In genomic region chrV:17251364-17251961, ce11 we compare ENCODE assay signal across 3 worm cellular contexts.
TF ChIP-seq lines count a peak whose summit lies in the region.

TSS of gene Y61B8A.6 (plus strand) at chrV:17251911.

TF ChIP-seq in whole organism, L4 larva, 104 proteins besides CTCF, POLR2A, EP300 and RAD21:
- TF ChIP-seq nhr-102 (tag; optimal IDR thresholded peaks at IDR 0.05; lab: Kevin White, UChicago) (no peak), set-16 (GFP tag; IDR thresholded peaks at IDR 0.05; lab: Robert Waterston, UW) (peak; percentile 73)
TF ChIP-seq in whole organism, L4 larva: peak in this region for 1.

TF ChIP-seq in whole organism, midembryonic, 9 proteins besides CTCF, POLR2A, EP300 and RAD21:
- TF ChIP-seq ref-1 (GFP tag; conservative IDR thresholded peaks at IDR 0.05; lab: Robert Waterston, UW) (no peak), T22C8.4 (GFP tag; IDR thresholded peaks at IDR 0.05; lab: Robert Waterston, UW) (0 out of 2 replicates have a peak, but pooled peaks have one; percentile 9), flt-1 (GFP tag; IDR thresholded peaks at IDR 0.05; lab: Robert Waterston, UW) (no peak), cog-1 (tag; optimal IDR thresholded peaks at IDR 0.05; lab: Kevin White, UChicago) (no peak), klf-2 (GFP tag; conservative IDR thresholded peaks at IDR 0.05; lab: Robert Waterston, UW) (no peak)

TF ChIP-seq in whole organism, young adult, 124 proteins besides CTCF, POLR2A, EP300 and RAD21:
- TF ChIP-seq egrh-3 (GFP tag; IDR thresholded peaks at IDR 0.05; lab: Robert Waterston, UW) (peak; percentile 45; the same call in 1 of the 2 replicates), bed-1 (GFP tag; IDR thresholded peaks at IDR 0.05; lab: Robert Waterston, UW) (no peak), xnd-1 (tag; optimal IDR thresholded peaks at IDR 0.05; lab: Kevin White, UChicago) (no peak), hmg-1.2 (GFP tag; IDR thresholded peaks at IDR 0.05; lab: Robert Waterston, UW) (peak; percentile 23; the same call in 1 of the 2 replicates), F39B2.1 (GFP tag; IDR thresholded peaks at IDR 0.05; lab: Robert Waterston, UW) (no peak), akir-1 (GFP tag; optimal IDR thresholded peaks at IDR 0.05; lab: Kevin White, UChicago) (no peak), zfh-2 (GFP tag; conservative IDR thresholded peaks at IDR 0.05; lab: Robert Waterston, UW) (peak; percentile 63), snpc-4 (GFP tag; optimal IDR thresholded peaks at IDR 0.05; lab: Kevin White, UChicago) (no peak), snpc-4 (tag; optimal IDR thresholded peaks at IDR 0.05; lab: Kevin White, UChicago) (peak in 1 of 4 experiments; percentile 62), efl-1 (GFP tag; optimal IDR thresholded peaks at IDR 0.05; lab: Kevin White, UChicago) (no peak), C17E4.6 (GFP tag; IDR thresholded peaks at IDR 0.05; lab: Robert Waterston, UW) (no peak)
